Worm (Caenorhabditis elegans) whole organism, young adult: Measurements from ENCODE around the gene clh-4.

Source experiments
- C06A6.2 ChIP-seq: fragments of 200-800 bp; sonication (Bioruptor generic); conservative IDR thresholded peaks from 2 replicates; pipeline ENCODE4 v1.3.6; 2022; ENCODE audit warnings: missing genetic modification characterization, missing compliant biosample characterization
- K12H6.12 ChIP-seq: fragments of 200-800 bp; sonication (Bioruptor generic); optimal IDR thresholded peaks from 2 replicates; lab custom pipeline; 2018; ENCODE audit warnings: mild to moderate bottlenecking, missing genetic modification characterization, missing compliant biosample characterization
- akir-1 ChIP-seq: fragments of 200-800 bp; sonication (Bioruptor generic); optimal IDR thresholded peaks from 2 replicates; lab custom pipeline; 2018; ENCODE audit warnings: mild to moderate bottlenecking, missing genetic modification characterization, moderate library complexity, missing compliant biosample characterization
- aptf-2 ChIP-seq: fragments of 200-800 bp; sonication (Bioruptor generic); conservative IDR thresholded peaks from 2 replicates; pipeline ENCODE4 v1.3.6; 2022; ENCODE audit warnings: missing genetic modification reagents, missing genetic modification characterization, missing compliant biosample characterization
- cebp-1 ChIP-seq, 2 experiments: fragments of 200-800 bp in 1 of 2; sonication (Bioruptor generic) in 1 of 2; sonication (generic microtip) in 1 of 2; IDR thresholded peaks in 1 of 2; optimal IDR thresholded peaks in 1 of 2; 2 replicates each; pipeline versions ENCODE4 v1.3.6 to Lab custom; 2017 to 2022; ENCODE audit warnings: missing compliant biosample characterization in 2 of 2, missing genetic modification characterization in 2 of 2, mild to moderate bottlenecking in 1 of 2, missing genetic modification reagents in 1 of 2, moderate library complexity in 1 of 2
- ceh-27 ChIP-seq: fragments of 200-800 bp; sonication (Bioruptor generic); optimal IDR thresholded peaks from 2 replicates; lab custom pipeline; 2018; ENCODE audit warnings: mild to moderate bottlenecking, missing genetic modification characterization, moderate library complexity, missing compliant biosample characterization
- dox-1 ChIP-seq: fragments of 200-800 bp; sonication (Bioruptor generic); IDR thresholded peaks from 2 replicates; pipeline ENCODE4 v1.3.6; 2022; ENCODE audit warnings: missing genetic modification reagents, missing genetic modification characterization, missing compliant biosample characterization
- dpff-1 ChIP-seq: sonication (generic microtip); optimal IDR thresholded peaks from 2 replicates; lab custom pipeline; 2017; ENCODE audit warnings: mild to moderate bottlenecking, missing genetic modification characterization, missing compliant biosample characterization
- egl-18 ChIP-seq: fragments of 200-800 bp; sonication (Bioruptor generic); IDR thresholded peaks from 2 replicates; pipeline ENCODE4 v1.3.6; 2022; ENCODE audit warnings: missing genetic modification reagents, missing genetic modification characterization, missing compliant biosample characterization
- ets-4 ChIP-seq: fragments of 200-800 bp; sonication (Bioruptor generic); optimal IDR thresholded peaks from 2 replicates; lab custom pipeline; 2018; ENCODE audit warnings: mild to moderate bottlenecking, missing genetic modification characterization, missing compliant biosample characterization
- fkh-3 ChIP-seq: sonication (generic microtip); optimal IDR thresholded peaks from 2 replicates; lab custom pipeline; 2016; ENCODE audit warnings: mild to moderate bottlenecking, missing genetic modification characterization, missing compliant biosample characterization
- him-1 ChIP-seq: sonication (generic microtip); optimal IDR thresholded peaks from 2 replicates; lab custom pipeline; 2016; ENCODE audit warnings: missing genotype, missing genetic modification reagents, missing genetic modification characterization, missing compliant biosample characterization
- hmg-20 ChIP-seq: fragments of 200-800 bp; sonication (Bioruptor generic); IDR thresholded peaks from 2 replicates; pipeline ENCODE4 v1.3.6; 2022; ENCODE audit warnings: missing genetic modification reagents, missing genetic modification characterization, missing compliant biosample characterization
- hsf-1 ChIP-seq: fragments of 200-800 bp; sonication (Bioruptor generic); IDR thresholded peaks from 2 replicates; pipeline ENCODE4 v1.3.6; 2022; ENCODE audit warnings: missing genetic modification reagents, missing genetic modification characterization, missing compliant biosample characterization
- lag-1 ChIP-seq: fragments of 200-800 bp; sonication (Bioruptor generic); IDR thresholded peaks from 2 replicates; pipeline ENCODE4 v1.3.6; 2022; ENCODE audit warnings: missing genetic modification reagents, missing genetic modification characterization, missing compliant biosample characterization
- lin-26 ChIP-seq: fragments of 200-800 bp; sonication (Bioruptor generic); IDR thresholded peaks from 2 replicates; pipeline ENCODE4 v1.3.6; 2022; ENCODE audit warnings: missing genetic modification reagents, missing genetic modification characterization, missing compliant biosample characterization
- lin-35 ChIP-seq, 3 experiments: fragments of 150-350 bp in 2 of 3; sonication (generic microtip) in 1 of 3; optimal IDR thresholded peaks; 2 replicates each; lab custom pipeline; 2014 to 2018; ENCODE audit warnings: missing biosample characterization in 3 of 3, missing genetic modification characterization in 3 of 3, missing genetic modification reagents in 3 of 3
- lin-54 ChIP-seq: fragments of 200-800 bp; sonication (Bioruptor generic); optimal IDR thresholded peaks from 2 replicates; lab custom pipeline; 2018; ENCODE audit warnings: mild to moderate bottlenecking, missing genetic modification characterization, missing compliant biosample characterization
- lsy-27 ChIP-seq: sonication (generic microtip); optimal IDR thresholded peaks from 2 replicates; lab custom pipeline; 2017; ENCODE audit warnings: missing genetic modification characterization, mild to moderate bottlenecking, missing compliant biosample characterization, antibody characterized with exemption, missing genotype, borderline replicate concordance; ENCODE audit not compliant: insufficient read depth
- madf-3 ChIP-seq: fragments of 200-800 bp; sonication (Bioruptor generic); IDR thresholded peaks from 2 replicates; pipeline ENCODE4 v1.3.6; 2022; ENCODE audit warnings: missing genetic modification reagents, missing genetic modification characterization, missing compliant biosample characterization
- madf-6 ChIP-seq: fragments of 200-800 bp; sonication (Bioruptor generic); IDR thresholded peaks from 2 replicates; pipeline ENCODE4 v1.3.6; 2022; ENCODE audit warnings: missing genetic modification reagents, missing genetic modification characterization, missing compliant biosample characterization
- mes-4 ChIP-seq: sonication (generic microtip); optimal IDR thresholded peaks from 2 replicates; lab custom pipeline; 2016; ENCODE audit warnings: missing genotype, missing genetic modification characterization, missing compliant biosample characterization
- nfyb-1 ChIP-seq: fragments of 200-800 bp; sonication (Bioruptor generic); IDR thresholded peaks from 2 replicates; pipeline ENCODE4 v1.3.6; 2022; ENCODE audit warnings: missing genetic modification reagents, missing genetic modification characterization, missing compliant biosample characterization
- nhr-120 ChIP-seq: fragments of 200-800 bp; sonication (Bioruptor generic); IDR thresholded peaks from 2 replicates; pipeline ENCODE4 v1.3.6; 2022; ENCODE audit warnings: missing genetic modification characterization, missing compliant biosample characterization
- nhr-80 ChIP-seq: sonication (generic microtip); optimal IDR thresholded peaks from 2 replicates; lab custom pipeline; 2016; ENCODE audit warnings: missing genetic modification characterization, missing compliant biosample characterization
- pha-4 ChIP-seq: fragments of 150-350 bp; sonication (generic microtip); optimal IDR thresholded peaks from 2 replicates; lab custom pipeline; 2014; ENCODE audit warnings: missing biosample characterization, missing genetic modification reagents, missing genetic modification characterization
- rcor-1 ChIP-seq: fragments of 200-800 bp; sonication (Bioruptor generic); IDR thresholded peaks from 2 replicates; pipeline ENCODE4 v1.3.6; 2022; ENCODE audit warnings: missing genetic modification reagents, missing genetic modification characterization, missing compliant biosample characterization
- rpc-1 ChIP-seq, 2 experiments: fragments of 150-350 bp in 1 of 2; sonication (generic microtip) in 1 of 2; optimal IDR thresholded peaks; 2 replicates each; lab custom pipeline; 2014 to 2018; ENCODE audit warnings: missing biosample characterization in 1 of 2, missing genetic modification characterization in 1 of 2, missing genetic modification reagents in 1 of 2, missing genotype in 1 of 2
- sdz-38 ChIP-seq: sonication (generic microtip); optimal IDR thresholded peaks from 2 replicates; lab custom pipeline; 2016; ENCODE audit warnings: missing genotype, missing genetic modification characterization, missing compliant biosample characterization
- tbp1 ChIP-seq: fragments of 200-800 bp; sonication (Bioruptor generic); optimal IDR thresholded peaks from 2 replicates; lab custom pipeline; 2018; ENCODE audit warnings: mild to moderate bottlenecking, missing genetic modification characterization, missing compliant biosample characterization
- xnd-1 ChIP-seq: sonication (generic microtip); optimal IDR thresholded peaks from 2 replicates; lab custom pipeline; 2016; ENCODE audit warnings: missing genotype, missing genetic modification reagents, missing genetic modification characterization, missing compliant biosample characterization
- ztf-18 ChIP-seq: sonication (generic microtip); optimal IDR thresholded peaks from 2 replicates; lab custom pipeline; 2016; ENCODE audit warnings: missing genotype, mild to moderate bottlenecking, missing genetic modification characterization, missing compliant biosample characterization
- ztf-25 ChIP-seq: fragments of 200-800 bp; sonication (Bioruptor generic); IDR thresholded peaks from 2 replicates; pipeline ENCODE4 v1.3.6; 2022; ENCODE audit warnings: missing genetic modification reagents, missing genetic modification characterization, missing compliant biosample characterization

Gene clh-4

ce11 chrX:4138413-4139193, 38.2 kb upstream of the clh-4 start:
- TF ChIP-seq madf-3, result no peak
- no peak for TF ChIP-seq lsy-27 (tag; lab: Kevin White, UChicago)
- TF ChIP-seq dpff-1 (tag; lab: Kevin White, UChicago), result no peak
- no peak for TF ChIP-seq akir-1 (GFP tag; lab: Kevin White, UChicago)
- TF ChIP-seq rpc-1 (optimal IDR thresholded peaks at IDR 0.05; lab: Kevin White, UChicago), result no peak
- no peak for TF ChIP-seq rpc-1 (tag; optimal IDR thresholded peaks at IDR 0.05; lab: Kevin White, UChicago)
- TF ChIP-seq egl-18 (GFP tag; lab: Robert Waterston, UW), result no peak
- no peak for TF ChIP-seq pha-4
- TF ChIP-seq ztf-18 (tag; lab: Kevin White, UChicago), result no peak
- TF ChIP-seq fkh-3 (tag; lab: Kevin White, UChicago), result no peak
- TF ChIP-seq ztf-25, result no peak
- no peak for TF ChIP-seq lag-1 (GFP tag; lab: Robert Waterston, UW)
- no peak for TF ChIP-seq ets-4 (GFP tag; lab: Kevin White, UChicago)
- TF ChIP-seq rcor-1 (GFP tag; lab: Robert Waterston, UW), result no peak
- no peak for TF ChIP-seq madf-6 (GFP tag; lab: Robert Waterston, UW)
- TF ChIP-seq aptf-2 (GFP tag; lab: Robert Waterston, UW), result no peak
- no peak for TF ChIP-seq sdz-38 (tag; lab: Kevin White, UChicago)
- TF ChIP-seq lin-35 (GFP tag; optimal IDR thresholded peaks at IDR 0.05; lab: Kevin White, UChicago), result no peak
- no peak for TF ChIP-seq him-1 (tag; lab: Kevin White, UChicago)
- TF ChIP-seq hmg-20 (GFP tag; lab: Robert Waterston, UW), result no peak
- no peak for TF ChIP-seq nhr-120 (GFP tag; lab: Robert Waterston, UW)

ce11 chrX:4137452-4138164, 37.2 kb upstream of the clh-4 start:
- TF ChIP-seq tbp1 (GFP tag; lab: Kevin White, UChicago) (peak; percentile 7), ceh-27 (GFP tag; lab: Kevin White, UChicago) (peak; percentile 3), K12H6.12 (tag; lab: Kevin White, UChicago) (peak; percentile 69), nfyb-1 (GFP tag; lab: Robert Waterston, UW) (peak; percentile 22; the same call in 1 of the 2 replicates), xnd-1 (tag; lab: Kevin White, UChicago) (no peak), nhr-80 (tag; lab: Kevin White, UChicago) (peak; percentile 18), lin-26 (peak; percentile 58; the same call in 1 of the 2 replicates), mes-4 (tag; lab: Kevin White, UChicago) (no peak), dox-1 (GFP tag; lab: Robert Waterston, UW) (peak; percentile 32; the same call in 1 of the 2 replicates), lin-54 (GFP tag; lab: Kevin White, UChicago) (peak; percentile 13), C06A6.2 (peak; percentile 16; the same call in 1 of the 2 replicates), cebp-1 (GFP tag; IDR thresholded peaks at IDR 0.05; lab: Robert Waterston, UW) (peak; percentile 88), cebp-1 (tag; optimal IDR thresholded peaks at IDR 0.05; lab: Kevin White, UChicago) (peak; percentile 96), sdz-38 (tag; lab: Kevin White, UChicago) (no peak), hsf-1 (GFP tag; lab: Robert Waterston, UW) (peak; percentile 43; the same call in 1 of the 2 replicates)
